Fruit fly (Drosophila melanogaster): ENCODE results near the gene CG18599.

CG18599 gene

dm6 chr3R:18246041-18246440 is 21.5 kb upstream of the CG18599 start:
- TF ChIP-seq sage (GFP tag; optimal IDR thresholded peaks at IDR 0.05) = no peak
- TF ChIP-seq Rel (GFP tag; optimal IDR thresholded peaks at IDR 0.05) = no peak
- TF ChIP-seq Rel (tag; optimal IDR thresholded peaks at IDR 0.05) = peak; percentile 14

DNA sequence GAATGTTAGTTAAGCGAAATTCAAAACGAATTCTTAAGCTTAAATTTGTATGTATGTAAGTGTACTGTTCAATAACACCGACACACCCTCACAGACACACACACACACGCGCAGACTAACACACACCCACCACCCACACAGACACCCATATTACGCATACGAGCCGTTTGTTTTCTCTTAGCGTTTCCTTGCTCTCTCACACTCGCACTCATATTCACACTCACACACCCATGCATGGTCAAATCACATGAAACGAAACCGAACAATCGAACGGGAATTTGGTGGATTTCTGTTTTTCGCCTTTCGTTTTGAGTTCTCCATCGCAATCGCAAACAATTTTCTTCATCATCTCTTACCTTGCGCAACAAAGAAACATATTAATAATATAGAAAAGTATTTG is 18.3 kb upstream of the CG18599 start:
- TF ChIP-seq brk (GFP tag; optimal IDR thresholded peaks at IDR 0.05) (no peak), Dif (GFP tag; optimal IDR thresholded peaks at IDR 0.05; ENCODE audit: partially characterized antibody) (peak; percentile 69), dl (GFP tag; optimal IDR thresholded peaks at IDR 0.05; ENCODE audit: insufficient read depth in 1 of 2, partially characterized antibody in 2 of 2) (peak in 1 of 2 experiments; percentile 41), woc (GFP tag; optimal IDR thresholded peaks at IDR 0.05) (no peak), N (GFP tag; optimal IDR thresholded peaks at IDR 0.05) (peak; percentile 69), Sp1 (GFP tag; optimal IDR thresholded peaks at IDR 0.05) (no peak), psq (GFP tag; optimal IDR thresholded peaks at IDR 0.05) (peak; percentile 22), lola (GFP tag; optimal IDR thresholded peaks at IDR 0.05) (no peak), Hr83 (GFP tag; optimal IDR thresholded peaks at IDR 0.05; ENCODE audit: poor library complexity, severe bottlenecking) (peak; percentile 16), Rel (GFP tag; optimal IDR thresholded peaks at IDR 0.05) (no peak), Rel (tag; optimal IDR thresholded peaks at IDR 0.05) (peak; percentile 10)

DNA sequence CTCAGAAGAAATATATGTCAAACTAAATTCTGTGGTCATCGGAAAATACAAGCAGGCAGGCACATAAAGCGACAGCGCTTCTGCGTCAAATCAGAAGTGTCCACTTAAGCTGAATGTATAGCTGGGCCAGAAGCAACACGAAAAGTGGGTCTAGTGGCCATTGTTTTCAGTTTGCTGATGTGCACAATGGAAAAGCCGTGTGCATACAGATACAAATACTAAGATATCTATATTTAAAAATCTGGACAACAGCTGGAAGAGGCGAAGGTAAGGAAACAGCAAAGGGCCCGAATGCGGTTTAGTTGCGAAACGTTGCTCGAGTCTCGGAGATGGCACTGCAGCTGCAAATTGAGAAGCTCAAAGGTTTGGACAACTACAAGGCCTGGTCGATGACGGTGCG is 16.8 kb upstream of the CG18599 start, which contains the start of gene CG18598:
Gene CG18598, plus strand, starts transcription at position 301 of the 400 bp plus-strand sequence.
- TF ChIP-seq Hr83 (GFP tag; optimal IDR thresholded peaks at IDR 0.05; ENCODE audit: poor library complexity, severe bottlenecking) (no peak), Dfd (GFP tag; optimal IDR thresholded peaks at IDR 0.05) (no peak), Sp1 (GFP tag; optimal IDR thresholded peaks at IDR 0.05) (no peak), dsf (GFP tag; optimal IDR thresholded peaks at IDR 0.05; ENCODE audit: borderline replicate concordance) (no peak), woc (GFP tag; optimal IDR thresholded peaks at IDR 0.05) (no peak), foxo (GFP tag; optimal IDR thresholded peaks at IDR 0.05) (no peak)

DNA sequence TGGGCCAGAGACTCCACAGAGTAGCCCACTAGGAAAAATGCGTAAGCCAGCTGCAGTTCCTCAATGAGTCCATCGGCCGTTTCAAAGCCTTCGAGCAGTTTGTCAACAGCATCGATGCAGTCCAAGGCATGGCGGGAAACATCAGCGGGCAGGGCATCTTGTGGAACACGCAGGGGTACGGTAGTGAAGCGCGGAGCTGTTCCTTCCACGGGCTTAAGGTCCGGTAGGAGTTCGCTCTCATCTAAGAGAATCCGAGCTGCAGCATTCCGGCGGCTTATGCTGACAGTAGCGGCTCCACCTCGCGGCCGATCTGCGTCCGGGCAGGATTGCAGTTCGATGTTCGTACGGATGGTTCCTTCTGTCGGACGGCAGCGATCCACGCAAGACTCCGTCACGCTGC is 15.7 kb upstream of the CG18599 start:
- TF ChIP-seq pan (optimal IDR thresholded peaks at IDR 0.05) (no peak), Jra (GFP tag; optimal IDR thresholded peaks at IDR 0.05) (no peak), OdsH (GFP tag; optimal IDR thresholded peaks at IDR 0.05) (no peak), Myc (optimal IDR thresholded peaks at IDR 0.05) (no peak), Hr78 (GFP tag; optimal IDR thresholded peaks at IDR 0.05) (no peak), dmrt93B (GFP tag; optimal IDR thresholded peaks at IDR 0.05) (no peak), Rel (GFP tag; optimal IDR thresholded peaks at IDR 0.05) (no peak), Rel (tag; optimal IDR thresholded peaks at IDR 0.05) (no peak), Sp1 (GFP tag; optimal IDR thresholded peaks at IDR 0.05) (no peak)

- TF ChIP-seq CG9705 (GFP tag; optimal IDR thresholded peaks at IDR 0.05) = no peak
- no peak for TF ChIP-seq Vsx2 (GFP tag; optimal IDR thresholded peaks at IDR 0.05; ENCODE audit: partially characterized antibody)
- no peak for TF ChIP-seq HLH106 (tag; optimal IDR thresholded peaks at IDR 0.05)
- TF ChIP-seq woc (GFP tag; optimal IDR thresholded peaks at IDR 0.05) = no peak
- no peak for TF ChIP-seq sv (GFP tag; optimal IDR thresholded peaks at IDR 0.05)
- TF ChIP-seq GATAd (GFP tag; optimal IDR thresholded peaks at IDR 0.05) = no peak
- TF ChIP-seq usp (GFP tag; optimal IDR thresholded peaks at IDR 0.05) = no peak
- TF ChIP-seq Hr78 (GFP tag; optimal IDR thresholded peaks at IDR 0.05) = no peak
- TF ChIP-seq brk (GFP tag; optimal IDR thresholded peaks at IDR 0.05) = no peak
- no peak for TF ChIP-seq tai (GFP tag; optimal IDR thresholded peaks at IDR 0.05)
- no peak for TF ChIP-seq CG32264 (GFP tag; optimal IDR thresholded peaks at IDR 0.05)
- no peak for TF ChIP-seq CrebA (GFP tag; optimal IDR thresholded peaks at IDR 0.05; ENCODE audit: borderline replicate concordance)
- TF ChIP-seq Rel (GFP tag; optimal IDR thresholded peaks at IDR 0.05) = no peak
- TF ChIP-seq Rel (tag; optimal IDR thresholded peaks at IDR 0.05) = no peak
- no peak for TF ChIP-seq lola (GFP tag; optimal IDR thresholded peaks at IDR 0.05)
- no peak for TF ChIP-seq dmrt93B (GFP tag; optimal IDR thresholded peaks at IDR 0.05)
- no peak for TF ChIP-seq Jra (GFP tag; optimal IDR thresholded peaks at IDR 0.05)
Measured at dm6 chr3R:18252578-18252977, 15.0 kb upstream of the CG18599 start, which contains the start of gene CG12320. TSS of gene CG12320 (minus strand) at chr3R:18252734.

- TF ChIP-seq dmrt93B (GFP tag; optimal IDR thresholded peaks at IDR 0.05) (no peak), jim (GFP tag; optimal IDR thresholded peaks at IDR 0.05) (no peak), Hr83 (GFP tag; optimal IDR thresholded peaks at IDR 0.05; ENCODE audit: poor library complexity, severe bottlenecking) (peak; percentile 38), Myc (optimal IDR thresholded peaks at IDR 0.05) (peak; percentile 9)
Measured at dm6 chr3R:18255281-18255680, 12.3 kb upstream of the CG18599 start, which contains the start of the genes Ada2a, Polr2D, Tgs1 and moi. TSS of gene Ada2a (minus strand) at chr3R:18255487. TSS of gene Polr2D (minus strand) at chr3R:18255487. TSS of gene Tgs1 (plus strand) at chr3R:18255530. TSS of gene moi (plus strand) at chr3R:18255530.

Measured in whole organism, wandering third instar larva.